Fruit fly (Drosophila melanogaster): ENCODE data around the gene CG43446.

The CG43446 gene

dm6 chr3R:20949749-20950676 is 37.7 kb downstream of the CG43446 start:
- TF ChIP-seq CG32121 (GFP tag; IDR thresholded peaks at IDR 0.05) (peak; percentile 23), CG8159 (tag; optimal IDR thresholded peaks at IDR 0.05) (peak; percentile 9), Pif1A (GFP tag; optimal IDR thresholded peaks at IDR 0.05) (peak; percentile 6), Snoo (tag; optimal IDR thresholded peaks at IDR 0.05) (no peak), CG15710 (tag; optimal IDR thresholded peaks at IDR 0.05) (no peak), gl (tag; optimal IDR thresholded peaks at IDR 0.05) (no peak), CG9948 (tag; optimal IDR thresholded peaks at IDR 0.05) (peak; percentile 14), D1 (tag; optimal IDR thresholded peaks at IDR 0.05) (no peak), CG10348 (GFP tag; IDR thresholded peaks at IDR 0.05) (no peak), fd96Ca (GFP tag; IDR thresholded peaks at IDR 0.05) (no peak), CG4496 (GFP tag; IDR thresholded peaks at IDR 0.05) (peak; percentile 18; the same call in 1 of the 3 replicates), EcR (GFP tag; optimal IDR thresholded peaks at IDR 0.05) (no peak)

- TF ChIP-seq CG15710 (tag; optimal IDR thresholded peaks at IDR 0.05) (no peak), Ets98B (GFP tag; IDR thresholded peaks at IDR 0.05) (peak; percentile 20; the same call in 1 of the 2 replicates), CG4496 (GFP tag; IDR thresholded peaks at IDR 0.05) (peak; percentile 33; the same call in 1 of the 3 replicates), CG8301 (tag; optimal IDR thresholded peaks at IDR 0.05) (peak; percentile 8), CG14655 (GFP tag; optimal IDR thresholded peaks at IDR 0.05) (no peak)
These were observed 38.5 kb downstream of the CG43446 start for dm6 chr3R:20949175-20949748.

- TF ChIP-seq Snoo (tag; optimal IDR thresholded peaks at IDR 0.05), result no peak
- no peak for TF ChIP-seq CG15710 (tag; optimal IDR thresholded peaks at IDR 0.05)
These were observed 39.1 kb downstream of the CG43446 start, which contains the start of gene Atpalpha for dm6 chr3R:20948448-20949174. Gene Atpalpha, plus strand, starts transcription at chr3R:20948714.

- no peak for TF ChIP-seq EcR (GFP tag; optimal IDR thresholded peaks at IDR 0.05)
- no peak for TF ChIP-seq Ets98B (GFP tag; IDR thresholded peaks at IDR 0.05)
- TF ChIP-seq CG9948 (tag; optimal IDR thresholded peaks at IDR 0.05), result no peak
- TF ChIP-seq rn (GFP tag; IDR thresholded peaks at IDR 0.05), result no peak
- no peak for TF ChIP-seq CG32121 (GFP tag; IDR thresholded peaks at IDR 0.05)
- TF ChIP-seq CG13204 (GFP tag; optimal IDR thresholded peaks at IDR 0.05), result no peak
- TF ChIP-seq gl (tag; optimal IDR thresholded peaks at IDR 0.05), result no peak
- no peak for TF ChIP-seq CG10348 (GFP tag; IDR thresholded peaks at IDR 0.05)
- TF ChIP-seq CG12605 (GFP tag; IDR thresholded peaks at IDR 0.05), result no peak
- no peak for TF ChIP-seq CG14655 (GFP tag; optimal IDR thresholded peaks at IDR 0.05)
- no peak for TF ChIP-seq Snoo (tag; optimal IDR thresholded peaks at IDR 0.05)
These were observed 39.7 kb downstream of the CG43446 start for dm6 chr3R:20947991-20948407.

- TF ChIP-seq D1 (tag; optimal IDR thresholded peaks at IDR 0.05) (no peak), CG13204 (GFP tag; optimal IDR thresholded peaks at IDR 0.05) (no peak), Pif1B (GFP tag; optimal IDR thresholded peaks at IDR 0.05) (no peak), gl (tag; optimal IDR thresholded peaks at IDR 0.05) (no peak), fd96Ca (GFP tag; IDR thresholded peaks at IDR 0.05) (no peak), Snoo (tag; optimal IDR thresholded peaks at IDR 0.05) (no peak), CG15710 (tag; optimal IDR thresholded peaks at IDR 0.05) (no peak), CG9948 (tag; optimal IDR thresholded peaks at IDR 0.05) (no peak), CG34367 (tag; optimal IDR thresholded peaks at IDR 0.05) (no peak), CG8159 (tag; optimal IDR thresholded peaks at IDR 0.05) (no peak), CG10348 (GFP tag; IDR thresholded peaks at IDR 0.05) (no peak), rn (GFP tag; IDR thresholded peaks at IDR 0.05) (no peak), CG17806 (tag; optimal IDR thresholded peaks at IDR 0.05) (no peak), Ets98B (GFP tag; IDR thresholded peaks at IDR 0.05) (no peak), CG4496 (GFP tag; IDR thresholded peaks at IDR 0.05) (no peak), CG8301 (tag; optimal IDR thresholded peaks at IDR 0.05) (no peak), EcR (GFP tag; optimal IDR thresholded peaks at IDR 0.05) (no peak), CG12605 (GFP tag; IDR thresholded peaks at IDR 0.05) (no peak), Pif1A (GFP tag; optimal IDR thresholded peaks at IDR 0.05) (no peak), CG14655 (GFP tag; optimal IDR thresholded peaks at IDR 0.05) (no peak)
These were observed 41.0 kb downstream of the CG43446 start for dm6 chr3R:20946774-20947173.

dm6 chr3R:20945463-20945862 is 42.3 kb downstream of the CG43446 start, which contains the start of gene CG31191:
Gene CG31191, minus strand, starts transcription at chr3R:20945530.
- TF ChIP-seq CG12605 (GFP tag; IDR thresholded peaks at IDR 0.05) (peak; percentile 53; the same call in 1 of the 2 replicates), Ets98B (GFP tag; IDR thresholded peaks at IDR 0.05) (no peak)

Measured in whole organism, pupa.